Worm (Caenorhabditis elegans): Measurements from ENCODE around the gene C08F8.2.

DNA sequence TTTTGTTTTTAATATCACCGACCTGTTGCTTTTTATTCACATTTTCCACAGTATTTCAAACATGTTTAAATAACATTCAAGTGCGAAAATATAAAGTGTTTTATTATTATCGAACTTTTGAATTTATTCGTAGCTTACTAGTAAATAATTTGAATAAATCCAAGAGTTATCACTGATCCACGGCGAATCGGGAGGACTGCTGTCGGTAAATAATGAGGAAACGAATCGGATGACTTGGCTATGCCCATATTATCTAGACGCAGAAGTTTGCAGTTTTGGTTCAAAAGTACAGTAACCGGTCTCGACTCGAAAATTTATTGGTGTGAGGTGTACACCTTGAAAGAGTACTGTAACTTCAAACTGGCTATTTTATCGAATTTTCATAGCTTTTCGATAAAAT, 5.7 kb downstream of the C08F8.2 start:
- no peak for TF ChIP-seq nhr-10 (tag; optimal IDR thresholded peaks at IDR 0.05)
- TF ChIP-seq mdl-1 (tag; optimal IDR thresholded peaks at IDR 0.05), result no peak
- no peak for TF ChIP-seq R02D3.7 (tag; optimal IDR thresholded peaks at IDR 0.05)
- TF ChIP-seq ceh-82 (tag; optimal IDR thresholded peaks at IDR 0.05), result no peak
